Fruit fly (Drosophila melanogaster) Kc167 (cell line): ENCODE data around the gene RpS29.

ENCODE experiments used
- Myc ChIP-seq: fragments of >200 bp; optimal IDR thresholded peaks from 2 replicates; lab custom pipeline; 2017; ENCODE audit warnings: missing external identifiers
- Sin3A ChIP-seq: fragments of >200 bp; optimal IDR thresholded peaks from 2 replicates; lab custom pipeline; 2018; ENCODE audit warnings: missing external identifiers
- h ChIP-seq: fragments of >200 bp; optimal IDR thresholded peaks from 3 replicates; lab custom pipeline; 2018; ENCODE audit warnings: missing external identifiers
- insv ChIP-seq: fragments of >200 bp; optimal IDR thresholded peaks from 3 replicates; lab custom pipeline; 2018; ENCODE audit warnings: missing external identifiers
- psq ChIP-seq: fragments of >200 bp; optimal IDR thresholded peaks from 2 replicates; lab custom pipeline; 2017; ENCODE audit warnings: missing external identifiers
- ttk ChIP-seq: sonication (Bioruptor generic); optimal IDR thresholded peaks from 2 replicates; lab custom pipeline; 2017; ENCODE audit warnings: missing external identifiers

Gene RpS29

dm6 chr3R:9816879-9817278, 39.0 kb downstream of the RpS29 start, which contains the start of gene CG16904:
CG16904 (minus strand) TSS chr3R:9816979.
- TF ChIP-seq Myc (no peak), psq (lab: Kevin White, UChicago) (no peak), h (lab: Kevin White, UChicago) (no peak), ttk (lab: Kevin White, UChicago) (no peak)

DNA sequence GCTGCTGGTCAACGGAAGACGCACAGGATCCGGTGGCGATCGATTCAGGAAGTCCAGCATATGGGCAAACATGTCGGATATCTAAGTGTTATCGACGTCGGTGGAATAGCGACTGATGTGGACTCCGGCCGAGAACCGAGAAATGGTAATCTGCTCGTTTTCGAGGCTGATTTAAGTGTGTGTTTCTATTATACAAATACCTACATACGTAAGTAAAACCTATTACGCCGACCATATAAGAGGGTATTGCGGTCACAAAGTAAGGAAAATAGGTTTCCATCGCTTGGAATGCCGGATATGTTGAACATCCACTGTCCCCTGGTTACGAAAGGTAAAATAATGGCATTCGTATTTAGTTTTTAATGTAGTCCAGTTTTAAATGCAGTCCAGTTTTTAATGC, 40.5 kb downstream of the RpS29 start, which contains the start of gene CG9459:
Gene CG9459, minus strand, starts transcription at position 101 of the 400 bp plus-strand sequence.
- no peak for TF ChIP-seq Sin3A (lab: Kevin White, UChicago)

- no peak for TF ChIP-seq psq (lab: Kevin White, UChicago)
- no peak for TF ChIP-seq ttk (lab: Kevin White, UChicago)
- TF ChIP-seq Sin3A (lab: Kevin White, UChicago): no peak
- no peak for TF ChIP-seq Myc
- TF ChIP-seq insv (lab: Kevin White, UChicago): no peak
- no peak for TF ChIP-seq h (lab: Kevin White, UChicago)
These were observed 41.9 kb downstream of the RpS29 start, which contains the start of gene CG9458 for dm6 chr3R:9819777-9820176. CG9458 (minus strand) TSS chr3R:9819877.

DNA sequence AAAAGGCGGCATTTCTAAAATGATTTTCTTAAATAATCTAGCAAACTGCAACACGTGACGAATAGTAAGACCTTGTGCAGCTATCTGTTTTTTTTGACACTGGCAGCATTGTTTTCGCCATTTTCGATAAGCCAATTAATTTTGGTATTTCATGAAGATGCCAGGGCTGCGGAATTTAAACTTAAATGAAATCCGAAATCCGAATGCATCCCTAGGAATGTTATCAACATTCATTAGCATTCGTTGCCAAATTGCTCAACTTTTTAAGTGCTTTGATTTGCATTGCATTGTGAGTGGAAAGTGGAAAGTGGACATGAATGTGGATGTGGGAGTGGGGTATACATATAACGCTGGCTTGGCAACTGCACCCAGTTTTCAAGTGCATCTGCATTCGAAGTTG, 43.2 kb downstream of the RpS29 start, which contains the start of gene CG42857:
Gene CG42857, minus strand, starts transcription at position 101 of the 400 bp plus-strand sequence.
- TF ChIP-seq h (lab: Kevin White, UChicago) (no peak), Myc (no peak), ttk (lab: Kevin White, UChicago) (no peak), Sin3A (lab: Kevin White, UChicago) (no peak), insv (lab: Kevin White, UChicago) (no peak), psq (lab: Kevin White, UChicago) (no peak)

DNA sequence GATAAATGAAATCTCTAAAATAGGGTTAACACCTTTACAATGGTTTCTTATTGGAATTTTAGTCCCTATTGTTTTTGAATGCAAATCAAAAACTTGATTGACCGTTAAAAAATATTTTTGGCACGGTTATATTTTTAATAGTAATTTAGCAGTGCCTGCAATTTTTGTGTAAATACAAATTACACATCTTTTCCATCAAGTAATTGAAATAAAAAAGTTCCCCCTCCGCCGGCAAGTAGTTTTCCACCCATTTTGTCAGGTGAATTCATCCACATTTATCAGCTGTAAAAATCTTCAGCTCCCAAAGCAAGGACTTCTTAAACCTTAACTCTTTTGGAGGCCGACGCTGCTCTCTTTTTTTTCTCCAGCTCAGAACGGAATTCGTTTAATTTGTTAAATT, 45.9 kb downstream of the RpS29 start, which contains the start of gene CG34302:
Gene CG34302, minus strand, starts transcription at position 101 of the 400 bp plus-strand sequence.
- TF ChIP-seq Myc (no peak), h (lab: Kevin White, UChicago) (no peak), ttk (lab: Kevin White, UChicago) (no peak), psq (lab: Kevin White, UChicago) (no peak), insv (lab: Kevin White, UChicago) (no peak), Sin3A (lab: Kevin White, UChicago) (no peak)
